Worm (Caenorhabditis elegans) whole organism, L4 larva: Measurements from ENCODE around the gene K05F1.14.
A peak's percentile ranks its signal among the peaks of the same experiment; 100 is the strongest.

Experiments used
- F10B5.3 ChIP-seq: sonication (generic microtip); optimal IDR thresholded peaks from 2 replicates; lab custom pipeline; 2016; ENCODE audit warnings: mild to moderate bottlenecking, missing genetic modification characterization, missing compliant biosample characterization
- F37D6.2 ChIP-seq: sonication (generic microtip); optimal IDR thresholded peaks from 2 replicates; lab custom pipeline; 2016; ENCODE audit warnings: mild to moderate bottlenecking, missing genetic modification characterization, missing compliant biosample characterization
- F49E8.2 ChIP-seq: sonication (generic microtip); optimal IDR thresholded peaks from 2 replicates; lab custom pipeline; 2016; ENCODE audit warnings: missing compliant biosample characterization, mild to moderate bottlenecking, missing genetic modification characterization, borderline replicate concordance
- R02D3.7 ChIP-seq: fragments of 150-350 bp; sonication (generic microtip); optimal IDR thresholded peaks from 3 replicates; lab custom pipeline; 2014; ENCODE audit warnings: missing biosample characterization, missing genetic modification characterization
- T26A8.4 ChIP-seq: fragments of 200-800 bp; sonication (Bioruptor generic); IDR thresholded peaks from 2 replicates; pipeline ENCODE4 v1.3.6; 2022; ENCODE audit warnings: missing genetic modification characterization, missing compliant biosample characterization
- Y48G9A.11 ChIP-seq: fragments of 200-800 bp; sonication (Bioruptor generic); IDR thresholded peaks from 2 replicates; pipeline ENCODE4 v1.3.6; 2022; ENCODE audit warnings: missing genetic modification reagents, missing genetic modification characterization, missing compliant biosample characterization
- Y75B8A.6 ChIP-seq: fragments of 200-800 bp; sonication (Bioruptor generic); IDR thresholded peaks from 2 replicates; pipeline ENCODE4 v1.3.6; 2022; ENCODE audit warnings: missing genetic modification reagents, missing genetic modification characterization, missing compliant biosample characterization
- aly-2 ChIP-seq: sonication (generic microtip); optimal IDR thresholded peaks from 2 replicates; lab custom pipeline; 2018; ENCODE audit warnings: missing biosample characterization, missing genetic modification characterization
- ama-1 ChIP-seq: fragments of 150-350 bp; optimal IDR thresholded peaks from 2 replicates; lab custom pipeline; 2014; ENCODE audit warnings: inconsistent platforms, mixed read lengths
- arid-1 ChIP-seq: fragments of 200-800 bp; sonication (Bioruptor generic); conservative IDR thresholded peaks from 2 replicates; pipeline ENCODE4 v1.3.6; 2022; ENCODE audit warnings: missing genetic modification reagents, missing genetic modification characterization, missing compliant biosample characterization
- ceh-28 ChIP-seq: fragments of 150-350 bp; optimal IDR thresholded peaks from 2 replicates; lab custom pipeline; 2014; ENCODE audit warnings: missing biosample characterization, missing genetic modification reagents, missing genetic modification characterization
- ceh-32 ChIP-seq: sonication (generic microtip); optimal IDR thresholded peaks from 2 replicates; lab custom pipeline; 2016; ENCODE audit warnings: mild to moderate bottlenecking, missing genetic modification characterization, missing compliant biosample characterization; ENCODE audit not compliant: poor library complexity
- ceh-44 ChIP-seq: fragments of 200-800 bp; sonication (Bioruptor generic); IDR thresholded peaks from 2 replicates; pipeline ENCODE4 v1.3.6; 2022; ENCODE audit warnings: missing genetic modification reagents, missing genetic modification characterization, missing compliant biosample characterization
- ceh-62 ChIP-seq: sonication (generic microtip); optimal IDR thresholded peaks from 2 replicates; lab custom pipeline; 2017; ENCODE audit warnings: missing biosample characterization, missing genetic modification characterization
- daf-16 ChIP-seq, 3 experiments: sonication (generic microtip); optimal IDR thresholded peaks; 2 replicates each; lab custom pipeline; 2016 to 2017; ENCODE audit warnings: missing genetic modification characterization in 3 of 3, missing genetic modification reagents in 3 of 3, mild to moderate bottlenecking in 2 of 3, missing compliant biosample characterization in 2 of 3, missing biosample characterization in 1 of 3, moderate library complexity in 1 of 3
- dmd-6 ChIP-seq: fragments of 200-800 bp; sonication (Bioruptor generic); IDR thresholded peaks from 2 replicates; pipeline ENCODE4 v1.3.6; 2022; ENCODE audit warnings: missing genetic modification reagents, missing genetic modification characterization, missing compliant biosample characterization
- dmd-8 ChIP-seq: fragments of 200-800 bp; sonication (Bioruptor generic); IDR thresholded peaks from 2 replicates; pipeline ENCODE4 v1.3.6; 2022; ENCODE audit warnings: missing genetic modification characterization, missing compliant biosample characterization
- dpl-1 ChIP-seq: fragments of 150-350 bp; optimal IDR thresholded peaks from 2 replicates; lab custom pipeline; 2014; ENCODE audit warnings: missing biosample characterization, missing genetic modification reagents, missing genetic modification characterization
- dve-1 ChIP-seq: sonication (generic microtip); optimal IDR thresholded peaks from 2 replicates; lab custom pipeline; 2017; ENCODE audit warnings: antibody characterized with exemption, mild to moderate bottlenecking, missing genetic modification characterization, missing compliant biosample characterization; ENCODE audit not compliant: insufficient read depth
- hlh-11 ChIP-seq: fragments of 200-800 bp; sonication (Bioruptor generic); optimal IDR thresholded peaks from 2 replicates; lab custom pipeline; 2018; ENCODE audit warnings: mild to moderate bottlenecking, missing genetic modification characterization, missing compliant biosample characterization
- lin-1 ChIP-seq: fragments of 200-800 bp; sonication (Bioruptor generic); IDR thresholded peaks from 2 replicates; pipeline ENCODE4 v1.3.6; 2022; ENCODE audit warnings: missing genetic modification reagents, missing genetic modification characterization, missing compliant biosample characterization
- lin-38 ChIP-seq: fragments of 200-800 bp; sonication (Bioruptor generic); IDR thresholded peaks from 2 replicates; pipeline ENCODE4 v1.3.6; 2022; ENCODE audit warnings: missing genetic modification reagents, missing genetic modification characterization, missing compliant biosample characterization
- lin-39 ChIP-seq: fragments of 150-350 bp; optimal IDR thresholded peaks from 2 replicates; lab custom pipeline; 2014; ENCODE audit warnings: missing biosample characterization, missing genetic modification reagents, missing genetic modification characterization
- madf-9 ChIP-seq: fragments of 200-800 bp; sonication (Bioruptor generic); conservative IDR thresholded peaks from 2 replicates; pipeline ENCODE4 v1.3.6; 2022; ENCODE audit warnings: missing genetic modification reagents, missing genetic modification characterization, missing compliant biosample characterization
- mdt-29 ChIP-seq: fragments of 200-800 bp; sonication (Bioruptor generic); IDR thresholded peaks from 2 replicates; pipeline ENCODE4 v1.3.6; 2022; ENCODE audit warnings: missing genetic modification reagents, missing genetic modification characterization, missing compliant biosample characterization
- mep-1 ChIP-seq: fragments of 150-350 bp; sonication (generic microtip); optimal IDR thresholded peaks from 3 replicates; lab custom pipeline; 2014; ENCODE audit warnings: missing biosample characterization, missing genetic modification characterization
- mxl-2 ChIP-seq: fragments of 200-800 bp; sonication (Bioruptor generic); conservative IDR thresholded peaks from 2 replicates; pipeline ENCODE4 v1.3.6; 2022; ENCODE audit warnings: missing genetic modification reagents, missing genetic modification characterization, missing compliant biosample characterization
- mxl-3 ChIP-seq: fragments of 200-800 bp; sonication (Bioruptor generic); optimal IDR thresholded peaks from 2 replicates; lab custom pipeline; 2018; ENCODE audit warnings: mild to moderate bottlenecking, missing genetic modification characterization, missing compliant biosample characterization
- nhr-10 ChIP-seq: fragments of 150-350 bp; optimal IDR thresholded peaks from 2 replicates; lab custom pipeline; 2014; ENCODE audit warnings: missing biosample characterization, missing genetic modification characterization
- nhr-102 ChIP-seq: sonication (generic microtip); optimal IDR thresholded peaks from 2 replicates; lab custom pipeline; 2016; ENCODE audit warnings: mild to moderate bottlenecking, missing genetic modification characterization, moderate library complexity, missing compliant biosample characterization
- nhr-25 ChIP-seq: sonication (generic microtip); optimal IDR thresholded peaks from 2 replicates; lab custom pipeline; 2017; ENCODE audit warnings: missing genetic modification characterization, mild to moderate bottlenecking, missing compliant biosample characterization, antibody characterized with exemption, moderate library complexity, borderline replicate concordance; ENCODE audit not compliant: insufficient read depth
- nhr-28 ChIP-seq: fragments of 150-350 bp; optimal IDR thresholded peaks from 2 replicates; lab custom pipeline; 2014; ENCODE audit warnings: missing biosample characterization, missing genetic modification characterization
- nhr-42 ChIP-seq: fragments of 200-800 bp; sonication (Bioruptor generic); IDR thresholded peaks from 2 replicates; pipeline ENCODE4 v1.3.6; 2022; ENCODE audit warnings: missing genetic modification characterization, missing compliant biosample characterization
- nhr-48 ChIP-seq: sonication (generic microtip); optimal IDR thresholded peaks from 2 replicates; lab custom pipeline; 2016; ENCODE audit warnings: mild to moderate bottlenecking, missing genetic modification characterization, missing compliant biosample characterization
- nhr-6 ChIP-seq: fragments of 150-350 bp; optimal IDR thresholded peaks from 2 replicates; lab custom pipeline; 2014; ENCODE audit warnings: missing biosample characterization, missing genetic modification characterization
- pha-4 ChIP-seq, 2 experiments: fragments of 150-350 bp in 1 of 2; fragments of 200-800 bp in 1 of 2; sonication (Bioruptor generic) in 1 of 2; IDR thresholded peaks in 1 of 2; optimal IDR thresholded peaks in 1 of 2; 2 replicates each; pipeline versions ENCODE4 v1.3.6 to Lab custom; 2014 to 2022; ENCODE audit warnings: missing genetic modification characterization in 2 of 2, missing genetic modification reagents in 2 of 2, missing biosample characterization in 1 of 2, missing compliant biosample characterization in 1 of 2
- php-3 ChIP-seq: fragments of 200-800 bp; sonication (Bioruptor generic); IDR thresholded peaks from 2 replicates; pipeline ENCODE4 v1.3.6; 2022; ENCODE audit warnings: missing genetic modification reagents, missing genetic modification characterization, missing compliant biosample characterization
- pqm-1 ChIP-seq: sonication (generic microtip); optimal IDR thresholded peaks from 2 replicates; lab custom pipeline; 2017; ENCODE audit warnings: missing biosample characterization, missing genetic modification characterization
- skn-1 ChIP-seq: fragments of 150-350 bp; optimal IDR thresholded peaks from 2 replicates; lab custom pipeline; 2014; ENCODE audit warnings: missing biosample characterization, missing genetic modification characterization
- snpc-4 ChIP-seq: fragments of 150-350 bp; optimal IDR thresholded peaks from 2 replicates; lab custom pipeline; 2014; ENCODE audit warnings: missing biosample characterization, missing genetic modification characterization
- spr-3 ChIP-seq: fragments of 200-800 bp; sonication (Bioruptor generic); optimal IDR thresholded peaks from 2 replicates; lab custom pipeline; 2018; ENCODE audit warnings: mild to moderate bottlenecking, missing genetic modification characterization, missing compliant biosample characterization
- tag-97 ChIP-seq: fragments of 200-800 bp; sonication (Bioruptor generic); IDR thresholded peaks from 2 replicates; pipeline ENCODE4 v1.3.6; 2022; ENCODE audit warnings: missing genetic modification characterization, missing compliant biosample characterization
- tra-1 ChIP-seq: fragments of 200-800 bp; sonication (Bioruptor generic); IDR thresholded peaks from 2 replicates; pipeline ENCODE4 v1.3.6; 2022; ENCODE audit warnings: missing genetic modification reagents, missing genetic modification characterization, missing compliant biosample characterization
- unc-39 ChIP-seq: sonication (generic microtip); optimal IDR thresholded peaks from 2 replicates; lab custom pipeline; 2017; ENCODE audit warnings: missing biosample characterization, missing genetic modification characterization
- unc-62 ChIP-seq, 3 experiments: fragments of 150-350 bp in 1 of 3; sonication (generic microtip); optimal IDR thresholded peaks in 2 of 3; peaks in 1 of 3; 1 replicate in 1 of 3; 2 replicates in 2 of 3; lab custom pipeline; 2014 to 2017; ENCODE audit warnings: missing biosample characterization in 3 of 3, missing genetic modification characterization in 3 of 3, missing genetic modification reagents in 3 of 3, missing genotype in 1 of 3
- zip-2 ChIP-seq: fragments of 150-350 bp; optimal IDR thresholded peaks from 2 replicates; lab custom pipeline; 2014; ENCODE audit warnings: missing biosample characterization, missing genetic modification characterization

K05F1.14 gene

ce11 chrII:5748395-5748794, 44.0 kb downstream of the K05F1.14 start:
- TF ChIP-seq dve-1 (tag; lab: Kevin White, UChicago) (peak; percentile 89), T26A8.4 (no peak), hlh-11 (tag; lab: Kevin White, UChicago) (peak; percentile 85), madf-9 (GFP tag; lab: Robert Waterston, UW) (no peak), nhr-48 (tag; lab: Kevin White, UChicago) (peak; percentile 27), spr-3 (no peak), ceh-32 (tag; lab: Kevin White, UChicago) (no peak), mep-1 (tag; lab: Kevin White, UChicago) (peak; percentile 40), pha-4 (GFP tag; IDR thresholded peaks at IDR 0.05; lab: Robert Waterston, UW) (peak; percentile 25; the same call in 1 of the 2 replicates), pha-4 (tag; optimal IDR thresholded peaks at IDR 0.05; lab: Kevin White, UChicago) (no peak), tra-1 (GFP tag; lab: Robert Waterston, UW) (peak; percentile 45; the same call in 1 of the 2 replicates), nhr-28 (tag; lab: Kevin White, UChicago) (peak; percentile 72), mxl-3 (peak; percentile 14), Y48G9A.11 (no peak), nhr-42 (GFP tag; lab: Robert Waterston, UW) (no peak), snpc-4 (tag; lab: Kevin White, UChicago) (no peak), dmd-6 (GFP tag; lab: Robert Waterston, UW) (peak; percentile 87), dpl-1 (GFP tag; lab: Kevin White, UChicago) (no peak), daf-16 (GFP tag; optimal IDR thresholded peaks at IDR 0.05; lab: Kevin White, UChicago) (peak in 1 of 2 experiments; percentile 0), daf-16 (tag; optimal IDR thresholded peaks at IDR 0.05; lab: Kevin White, UChicago) (peak; percentile 78), php-3 (GFP tag; lab: Robert Waterston, UW) (peak; percentile 28; the same call in 1 of the 2 replicates), pqm-1 (tag; lab: Kevin White, UChicago) (peak; percentile 100), F37D6.2 (tag; lab: Kevin White, UChicago) (no peak), unc-62 (GFP tag; optimal IDR thresholded peaks at IDR 0.05 in 1 of 2; lab: Kevin White, UChicago) (peak in 1 of 2 experiments; percentile 55), unc-62 (tag; optimal IDR thresholded peaks at IDR 0.05; lab: Kevin White, UChicago) (no peak), zip-2 (tag; lab: Kevin White, UChicago) (no peak), nhr-10 (peak; percentile 46), nhr-102 (tag; lab: Kevin White, UChicago) (no peak), R02D3.7 (tag; lab: Kevin White, UChicago) (no peak)

ce11 chrII:5747312-5747711, 45.1 kb downstream of the K05F1.14 start:
- TF ChIP-seq ceh-44 (GFP tag; lab: Robert Waterston, UW) (no peak), nhr-10 (no peak), tag-97 (GFP tag; lab: Robert Waterston, UW) (no peak), dmd-8 (no peak), unc-39 (tag; lab: Kevin White, UChicago) (no peak), daf-16 (GFP tag; optimal IDR thresholded peaks at IDR 0.05; lab: Kevin White, UChicago) (no peak), daf-16 (tag; optimal IDR thresholded peaks at IDR 0.05; lab: Kevin White, UChicago) (peak; percentile 27), lin-39 (tag; lab: Kevin White, UChicago) (no peak), T26A8.4 (no peak), mxl-2 (GFP tag; lab: Robert Waterston, UW) (no peak), F49E8.2 (tag; lab: Kevin White, UChicago) (no peak), tra-1 (GFP tag; lab: Robert Waterston, UW) (no peak), ama-1 (lab: Kevin White, UChicago) (no peak), ceh-32 (tag; lab: Kevin White, UChicago) (no peak), aly-2 (tag; lab: Kevin White, UChicago) (no peak), lin-38 (GFP tag; lab: Robert Waterston, UW) (no peak), skn-1 (tag; lab: Kevin White, UChicago) (no peak), mdt-29 (no peak), pqm-1 (tag; lab: Kevin White, UChicago) (peak; percentile 73), nhr-28 (tag; lab: Kevin White, UChicago) (peak; percentile 72), php-3 (GFP tag; lab: Robert Waterston, UW) (no peak), ceh-28 (tag; lab: Kevin White, UChicago) (no peak), Y75B8A.6 (no peak), ceh-62 (tag; lab: Kevin White, UChicago) (no peak), dmd-6 (GFP tag; lab: Robert Waterston, UW) (peak; percentile 21; the same call in 1 of the 2 replicates), arid-1 (GFP tag; lab: Robert Waterston, UW) (no peak), nhr-6 (no peak), lin-1 (GFP tag; lab: Robert Waterston, UW) (no peak), hlh-11 (tag; lab: Kevin White, UChicago) (peak; percentile 30), F10B5.3 (tag; lab: Kevin White, UChicago) (no peak), mep-1 (tag; lab: Kevin White, UChicago) (no peak), nhr-25 (no peak)
